Fruit fly (Drosophila melanogaster): Measurements from ENCODE around the gene CG42507.

The CG42507 gene

DNA sequence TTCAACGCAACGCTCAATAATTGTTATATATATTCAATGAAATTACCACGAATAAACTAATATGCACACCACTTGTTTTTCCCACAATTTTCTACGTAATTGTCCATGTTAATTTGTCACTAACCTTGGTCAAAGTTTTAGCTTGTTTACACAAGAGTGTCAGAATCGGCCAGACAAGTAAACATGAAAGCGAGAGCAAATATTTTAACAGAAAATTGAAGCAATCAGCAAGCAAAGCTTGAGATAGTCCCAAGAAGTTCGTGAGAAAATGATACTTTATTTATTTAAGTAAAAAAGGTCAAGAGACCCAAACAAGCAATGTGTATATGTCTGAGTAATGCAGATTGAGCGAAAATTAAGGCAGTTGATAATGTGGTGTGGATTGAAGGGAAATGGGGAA lies 49.7 kb downstream of the CG42507 start (continued):
- no peak for TF ChIP-seq MTF-1 (GFP tag; optimal IDR thresholded peaks at IDR 0.05; ENCODE audit: borderline replicate concordance)
- TF ChIP-seq CG11723 (GFP tag; optimal IDR thresholded peaks at IDR 0.05) = no peak
- TF ChIP-seq CG6791 (GFP tag; IDR thresholded peaks at IDR 0.05; ENCODE audit: partially characterized antibody) = no peak
- TF ChIP-seq Stat92E (GFP tag; optimal IDR thresholded peaks at IDR 0.05) = no peak
- no peak for TF ChIP-seq Six4 (GFP tag; optimal IDR thresholded peaks at IDR 0.05)
- TF ChIP-seq slp2 (GFP tag; optimal IDR thresholded peaks at IDR 0.05) = no peak
- peak; percentile 48; the same call in 1 of the 2 replicates for TF ChIP-seq CG16779 (GFP tag; IDR thresholded peaks at IDR 0.05)
- peak; percentile 76 for TF ChIP-seq CG12071 (GFP tag; optimal IDR thresholded peaks at IDR 0.05)
- no peak for TF ChIP-seq lola (GFP tag; optimal IDR thresholded peaks at IDR 0.05)
- TF ChIP-seq insv (GFP tag; optimal IDR thresholded peaks at IDR 0.05) = no peak
- no peak for TF ChIP-seq Oaz (GFP tag; IDR thresholded peaks at IDR 0.05)
- TF ChIP-seq CG7357 (GFP tag; IDR thresholded peaks at IDR 0.05) = no peak
- TF ChIP-seq pho (GFP tag; optimal IDR thresholded peaks at IDR 0.05) = peak; percentile 46
- no peak for TF ChIP-seq trem (tag; optimal IDR thresholded peaks at IDR 0.05)
- peak; percentile 83 for TF ChIP-seq lab (GFP tag; optimal IDR thresholded peaks at IDR 0.05)
- peak; percentile 23 for TF ChIP-seq HLH54F (GFP tag; optimal IDR thresholded peaks at IDR 0.05)
- no peak for TF ChIP-seq Tbp (GFP tag; optimal IDR thresholded peaks at IDR 0.05)
- TF ChIP-seq scrt (GFP tag; optimal IDR thresholded peaks at IDR 0.05) = peak; percentile 32
- no peak for TF ChIP-seq CG34224 (GFP tag; IDR thresholded peaks at IDR 0.05; ENCODE audit: partially characterized antibody)
- TF ChIP-seq CG10147 (GFP tag; optimal IDR thresholded peaks at IDR 0.05) = peak; percentile 54
- no peak for TF ChIP-seq ap (GFP tag; IDR thresholded peaks at IDR 0.05)
- TF ChIP-seq E2f1 (GFP tag; IDR thresholded peaks at IDR 0.05) = no peak
- TF ChIP-seq Dll (GFP tag; IDR thresholded peaks at IDR 0.05; ENCODE audit: partially characterized antibody) = no peak
- no peak for TF ChIP-seq klu (GFP tag; IDR thresholded peaks at IDR 0.05)
- no peak for TF ChIP-seq yki (optimal IDR thresholded peaks at IDR 0.05)
- TF ChIP-seq CG30403 (GFP tag; optimal IDR thresholded peaks at IDR 0.05) = no peak
- no peak for TF ChIP-seq Abd-B (GFP tag; optimal IDR thresholded peaks at IDR 0.05)
- no peak for TF ChIP-seq CG31365 (tag; optimal IDR thresholded peaks at IDR 0.05)
- TF ChIP-seq Oli (tag; optimal IDR thresholded peaks at IDR 0.05) = no peak
- TF ChIP-seq hb (GFP tag; IDR thresholded peaks at IDR 0.05; ENCODE audit: partially characterized antibody) = no peak
- TF ChIP-seq CG12942 (GFP tag; optimal IDR thresholded peaks at IDR 0.05) = peak; percentile 39
- TF ChIP-seq Nf-YB (GFP tag; optimal IDR thresholded peaks at IDR 0.05) = no peak
- TF ChIP-seq sqz (GFP tag; optimal IDR thresholded peaks at IDR 0.05) = no peak
- TF ChIP-seq repo (GFP tag; optimal IDR thresholded peaks at IDR 0.05) = no peak
- no peak for TF ChIP-seq chinmo (GFP tag; IDR thresholded peaks at IDR 0.05; ENCODE audit: partially characterized antibody)
- TF ChIP-seq CG18764 (GFP tag; optimal IDR thresholded peaks at IDR 0.05) = peak; percentile 50
- peak; percentile 58; the same call in 1 of the 3 replicates for TF ChIP-seq so (GFP tag; IDR thresholded peaks at IDR 0.05)
- TF ChIP-seq unc-4 (GFP tag; IDR thresholded peaks at IDR 0.05; ENCODE audit: partially characterized antibody) = no peak
- no peak for TF ChIP-seq NC2β (GFP tag; optimal IDR thresholded peaks at IDR 0.05)
- TF ChIP-seq D19A (tag; optimal IDR thresholded peaks at IDR 0.05) = no peak
- TF ChIP-seq ash1 (GFP tag; optimal IDR thresholded peaks at IDR 0.05) = no peak
- no peak for TF ChIP-seq CG12299 (tag; optimal IDR thresholded peaks at IDR 0.05)
- TF ChIP-seq tup (GFP tag; optimal IDR thresholded peaks at IDR 0.05) = no peak
- peak; percentile 5 for TF ChIP-seq vfl (GFP tag; optimal IDR thresholded peaks at IDR 0.05)
- 0 out of 2 replicates have a peak, but pooled peaks have one; percentile 10 for TF ChIP-seq CG43689 (GFP tag; IDR thresholded peaks at IDR 0.05)
- TF ChIP-seq ato (GFP tag; IDR thresholded peaks at IDR 0.05; ENCODE audit: partially characterized antibody) = no peak
- no peak for TF ChIP-seq abd-A (tag; optimal IDR thresholded peaks at IDR 0.05)
- TF ChIP-seq CG12659 (GFP tag; optimal IDR thresholded peaks at IDR 0.05) = peak; percentile 44
- TF ChIP-seq sisA (GFP tag; IDR thresholded peaks at IDR 0.05) = no peak
- TF ChIP-seq gsb (GFP tag; IDR thresholded peaks at IDR 0.05) = no peak
